Worm (Caenorhabditis elegans) whole organism, L4 larva: ENCODE measurements around the gene srx-31.

Source experiments
- F37D6.2 ChIP-seq: sonication (generic microtip); optimal IDR thresholded peaks from 2 replicates; lab custom pipeline; 2016; ENCODE audit warnings: mild to moderate bottlenecking, missing genetic modification characterization, missing compliant biosample characterization
- Y5F2A.4 ChIP-seq: fragments of 200-800 bp; sonication (Bioruptor generic); optimal IDR thresholded peaks from 2 replicates; lab custom pipeline; 2018; ENCODE audit warnings: mild to moderate bottlenecking, missing genetic modification characterization, missing compliant biosample characterization
- ZK546.5 ChIP-seq, 2 experiments: sonication (generic microtip); optimal IDR thresholded peaks; 2 replicates each; lab custom pipeline; 2017; ENCODE audit warnings: missing biosample characterization in 2 of 2, missing genetic modification characterization in 2 of 2
- gei-8 ChIP-seq: fragments of 200-800 bp; sonication (Bioruptor generic); optimal IDR thresholded peaks from 2 replicates; lab custom pipeline; 2018; ENCODE audit warnings: mild to moderate bottlenecking, missing genetic modification characterization, missing compliant biosample characterization
- hlh-30 ChIP-seq: sonication (generic microtip); optimal IDR thresholded peaks from 2 replicates; lab custom pipeline; 2017; ENCODE audit warnings: antibody characterized with exemption, mild to moderate bottlenecking, missing genetic modification characterization, missing compliant biosample characterization; ENCODE audit not compliant: insufficient read depth
- nhr-41 ChIP-seq: fragments of 200-800 bp; sonication (Bioruptor generic); IDR thresholded peaks from 2 replicates; pipeline ENCODE4 v1.3.6; 2022; ENCODE audit warnings: missing genetic modification reagents, missing genetic modification characterization, missing compliant biosample characterization

ce11 chrV:810281-810862, 12.4 kb downstream of the srx-31 start, which contains the start of gene R13D11.4:
- TF ChIP-seq gei-8 (GFP tag; lab: Kevin White, UChicago) (no peak), Y5F2A.4 (GFP tag; lab: Kevin White, UChicago) (no peak), F37D6.2 (tag; lab: Kevin White, UChicago) (no peak), nhr-41 (GFP tag; lab: Robert Waterston, UW) (no peak), hlh-30 (tag; lab: Kevin White, UChicago) (no peak), ZK546.5 (tag; optimal IDR thresholded peaks at IDR 0.05; lab: Kevin White, UChicago) (no peak)
